Fruit fly (Drosophila melanogaster) whole organism, adult: ENCODE measurements around the gene CG33648.

Source experiments
- CG11617 ChIP-seq: fragments of 200-800 bp; sonication (Bioruptor generic); optimal IDR thresholded peaks from 2 replicates; lab custom pipeline; 2017; ENCODE audit warnings: mild to moderate bottlenecking, missing biosample characterization, missing genetic modification reagents, missing genetic modification characterization
- CG12768 ChIP-seq: fragments of 200-800 bp; sonication (Bioruptor generic); optimal IDR thresholded peaks from 2 replicates; lab custom pipeline; 2017; ENCODE audit warnings: missing biosample characterization, missing genetic modification characterization, mild to moderate bottlenecking, moderate library complexity, missing genetic modification reagents
- CG14711 ChIP-seq: fragments of 200-800 bp; sonication (Bioruptor generic); optimal IDR thresholded peaks from 2 replicates; lab custom pipeline; 2018; ENCODE audit warnings: missing biosample characterization, mild to moderate bottlenecking, missing genetic modification characterization, moderate library complexity
- CG1620 ChIP-seq: fragments of 200-800 bp; sonication (Bioruptor generic); optimal IDR thresholded peaks from 2 replicates; lab custom pipeline; 2016; ENCODE audit warnings: missing biosample characterization, missing genetic modification characterization
- CG33017 ChIP-seq: fragments of 200-800 bp; sonication (Bioruptor generic); optimal IDR thresholded peaks from 2 replicates; lab custom pipeline; 2018; ENCODE audit warnings: missing biosample characterization, mild to moderate bottlenecking, missing genetic modification characterization, moderate library complexity
- CG5204 ChIP-seq: fragments of 200-800 bp; sonication (Bioruptor generic); optimal IDR thresholded peaks from 2 replicates; lab custom pipeline; 2016; ENCODE audit warnings: missing biosample characterization, missing genetic modification characterization
- CG7045 ChIP-seq: fragments of 200-800 bp; sonication (Bioruptor generic); optimal IDR thresholded peaks from 2 replicates; lab custom pipeline; 2017; ENCODE audit warnings: missing biosample characterization, mild to moderate bottlenecking, missing genetic modification characterization
- CG7101 ChIP-seq: fragments of 200-800 bp; sonication (Bioruptor generic); optimal IDR thresholded peaks from 2 replicates; lab custom pipeline; 2018; ENCODE audit warnings: missing biosample characterization, mild to moderate bottlenecking, missing genetic modification characterization, moderate library complexity
- Clk ChIP-seq: fragments of 200-800 bp; sonication (Bioruptor generic); optimal IDR thresholded peaks from 2 replicates; lab custom pipeline; 2017; ENCODE audit warnings: missing biosample characterization, missing genetic modification characterization
- Crg-1 ChIP-seq: fragments of 200-800 bp; sonication (Bioruptor generic); optimal IDR thresholded peaks from 2 replicates; lab custom pipeline; 2016; ENCODE audit warnings: missing biosample characterization, missing genetic modification characterization
- Hr96 ChIP-seq: fragments of 200-800 bp; sonication (Bioruptor generic); optimal IDR thresholded peaks from 2 replicates; lab custom pipeline; 2016; ENCODE audit warnings: missing biosample characterization, missing genetic modification characterization
- Mnt ChIP-seq: fragments of 200-800 bp; sonication (Bioruptor generic); optimal IDR thresholded peaks from 2 replicates; lab custom pipeline; 2016; ENCODE audit warnings: missing biosample characterization, mild to moderate bottlenecking, missing genetic modification characterization
- bab1 ChIP-seq: fragments of 200-800 bp; sonication (Bioruptor generic); optimal IDR thresholded peaks from 3 replicates; lab custom pipeline; 2019; ENCODE audit warnings: missing biosample characterization, mild to moderate bottlenecking, missing genetic modification characterization, moderate library complexity
- cic ChIP-seq: fragments of 200-800 bp; sonication (Bioruptor generic); optimal IDR thresholded peaks from 2 replicates; lab custom pipeline; 2017; ENCODE audit warnings: missing biosample characterization, mild to moderate bottlenecking, missing genetic modification characterization, moderate library complexity
- cnc ChIP-seq, 2 experiments: fragments of >200 bp; optimal IDR thresholded peaks; 2 replicates each; lab custom pipeline; 2017
- kay ChIP-seq: fragments of 200-800 bp; sonication (Bioruptor generic); peaks from one replicate; lab custom pipeline; 2016; ENCODE audit warnings: missing biosample characterization, missing genetic modification characterization, borderline replicate concordance
- ovo ChIP-seq: fragments of 200-800 bp; sonication (Bioruptor generic); optimal IDR thresholded peaks from 2 replicates; lab custom pipeline; 2016; ENCODE audit warnings: missing biosample characterization, missing genetic modification characterization
- pad ChIP-seq: fragments of 200-800 bp; sonication (Bioruptor generic); optimal IDR thresholded peaks from 3 replicates; lab custom pipeline; 2017; ENCODE audit warnings: missing biosample characterization, missing genetic modification characterization, mild to moderate bottlenecking, moderate library complexity, missing genetic modification reagents
- tj ChIP-seq: fragments of 200-800 bp; sonication (Bioruptor generic); optimal IDR thresholded peaks from 3 replicates; lab custom pipeline; 2017; ENCODE audit warnings: missing biosample characterization, mild to moderate bottlenecking, missing genetic modification characterization, moderate library complexity
- toe ChIP-seq: fragments of 200-800 bp; sonication (Bioruptor generic); optimal IDR thresholded peaks from 2 replicates; lab custom pipeline; 2016; ENCODE audit warnings: missing biosample characterization, missing genetic modification characterization

Gene CG33648

dm6 chr2L:14483395-14483794 lies 40.7 kb upstream of the CG33648 start:
- TF ChIP-seq CG1620 (GFP tag; lab: Kevin White, UChicago) (no peak), CG5204 (GFP tag; lab: Kevin White, UChicago) (no peak)

- TF ChIP-seq CG14711 (tag; lab: Kevin White, UChicago) (no peak), CG7045 (GFP tag; lab: Kevin White, UChicago) (no peak), CG1620 (GFP tag; lab: Kevin White, UChicago) (no peak), bab1 (GFP tag; lab: Kevin White, UChicago) (no peak), ovo (no peak), Crg-1 (GFP tag; lab: Kevin White, UChicago) (no peak), cic (GFP tag; lab: Kevin White, UChicago) (no peak), CG5204 (GFP tag; lab: Kevin White, UChicago) (no peak), toe (GFP tag; lab: Kevin White, UChicago) (no peak), tj (GFP tag; lab: Kevin White, UChicago) (no peak), CG12768 (GFP tag; lab: Kevin White, UChicago) (no peak), CG7101 (tag; lab: Kevin White, UChicago) (no peak), Hr96 (GFP tag; lab: Kevin White, UChicago) (no peak), CG33017 (no peak), CG11617 (GFP tag; lab: Kevin White, UChicago) (no peak), cnc (optimal IDR thresholded peaks at IDR 0.05; lab: Kevin White, UChicago) (no peak)
These were observed 40.2 kb upstream of the CG33648 start for dm6 chr2L:14483878-14484282.

- no peak for TF ChIP-seq Crg-1 (GFP tag; lab: Kevin White, UChicago)
- TF ChIP-seq Mnt (GFP tag; lab: Kevin White, UChicago) = no peak
- TF ChIP-seq CG7045 (GFP tag; lab: Kevin White, UChicago) = no peak
- no peak for TF ChIP-seq CG1620 (GFP tag; lab: Kevin White, UChicago)
- TF ChIP-seq CG14711 (tag; lab: Kevin White, UChicago) = no peak
- TF ChIP-seq CG33017 = no peak
- TF ChIP-seq ovo = no peak
- no peak for TF ChIP-seq Clk (GFP tag; lab: Kevin White, UChicago)
- TF ChIP-seq toe (GFP tag; lab: Kevin White, UChicago) = no peak
- TF ChIP-seq CG12768 (GFP tag; lab: Kevin White, UChicago) = no peak
These were observed 39.2 kb upstream of the CG33648 start for dm6 chr2L:14484872-14485271.

dm6 chr2L:14486066-14486753 lies 37.9 kb upstream of the CG33648 start:
- TF ChIP-seq CG33017 (no peak), CG1620 (GFP tag; lab: Kevin White, UChicago) (no peak), Mnt (GFP tag; lab: Kevin White, UChicago) (no peak), ovo (no peak), CG14711 (tag; lab: Kevin White, UChicago) (no peak), CG5204 (GFP tag; lab: Kevin White, UChicago) (no peak), CG11617 (GFP tag; lab: Kevin White, UChicago) (no peak), cnc (optimal IDR thresholded peaks at IDR 0.05; lab: Kevin White, UChicago) (no peak), CG7045 (GFP tag; lab: Kevin White, UChicago) (no peak), Clk (GFP tag; lab: Kevin White, UChicago) (no peak), tj (GFP tag; lab: Kevin White, UChicago) (no peak)

- no peak for TF ChIP-seq pad
These were observed 36.0 kb upstream of the CG33648 start for dm6 chr2L:14488083-14488482.

dm6 chr2L:14488866-14489462 lies 35.1 kb upstream of the CG33648 start:
- TF ChIP-seq tj (GFP tag; lab: Kevin White, UChicago) = no peak
- TF ChIP-seq Crg-1 (GFP tag; lab: Kevin White, UChicago) = no peak
- TF ChIP-seq kay = peak; percentile 4
- TF ChIP-seq cic (GFP tag; lab: Kevin White, UChicago) = no peak
- no peak for TF ChIP-seq CG7101 (tag; lab: Kevin White, UChicago)
